Fruit fly (Drosophila melanogaster) whole organism, pupa: ENCODE results near the gene CG6602.

Experiments used
- CG10348 ChIP-seq: fragments of 200-800 bp; sonication (Bioruptor generic); IDR thresholded peaks from 2 replicates; pipeline ENCODE4 v1.3.6; 2022; ENCODE audit warnings: missing biosample characterization, missing genetic modification characterization
- CG12605 ChIP-seq: fragments of 200-800 bp; sonication (Bioruptor generic); IDR thresholded peaks from 2 replicates; pipeline ENCODE4 v1.3.6; 2022; ENCODE audit warnings: missing biosample characterization, missing genetic modification characterization
- CG13204 ChIP-seq: fragments of 200-800 bp; sonication (Bioruptor generic); optimal IDR thresholded peaks from 2 replicates; lab custom pipeline; 2018; ENCODE audit warnings: missing biosample characterization, mild to moderate bottlenecking, missing genetic modification characterization, moderate library complexity
- CG14655 ChIP-seq: fragments of 200-800 bp; sonication (Bioruptor generic); optimal IDR thresholded peaks from 3 replicates; lab custom pipeline; 2017; ENCODE audit warnings: mild to moderate bottlenecking, missing biosample characterization, missing genetic modification reagents, missing genetic modification characterization
- CG15710 ChIP-seq: fragments of 200-800 bp; sonication (Bioruptor generic); optimal IDR thresholded peaks from 2 replicates; lab custom pipeline; 2018; ENCODE audit warnings: missing biosample characterization, mild to moderate bottlenecking, missing genetic modification characterization, moderate library complexity
- CG17806 ChIP-seq: fragments of 200-800 bp; sonication (Bioruptor generic); optimal IDR thresholded peaks from 2 replicates; lab custom pipeline; 2018; ENCODE audit warnings: missing biosample characterization, mild to moderate bottlenecking, missing genetic modification characterization, moderate library complexity
- CG32121 ChIP-seq: fragments of 200-800 bp; sonication (Bioruptor generic); IDR thresholded peaks from 2 replicates; pipeline ENCODE4 v1.3.6; 2022; ENCODE audit warnings: missing biosample characterization, missing genetic modification characterization
- CG34367 ChIP-seq: fragments of 200-800 bp; sonication (Bioruptor generic); optimal IDR thresholded peaks from 2 replicates; lab custom pipeline; 2018; ENCODE audit warnings: missing biosample characterization, mild to moderate bottlenecking, missing genetic modification characterization
- CG4496 ChIP-seq: fragments of 200-800 bp; sonication (Bioruptor generic); IDR thresholded peaks from 3 replicates; pipeline ENCODE4 v1.3.6; 2022; ENCODE audit warnings: missing biosample characterization, missing genetic modification characterization
- CG8159 ChIP-seq: fragments of 200-800 bp; sonication (Bioruptor generic); optimal IDR thresholded peaks from 3 replicates; lab custom pipeline; 2018; ENCODE audit warnings: missing biosample characterization, mild to moderate bottlenecking, missing genetic modification characterization, moderate library complexity
- CG8301 ChIP-seq: fragments of 200-800 bp; sonication (Bioruptor generic); optimal IDR thresholded peaks from 2 replicates; lab custom pipeline; 2018; ENCODE audit warnings: missing biosample characterization, mild to moderate bottlenecking, missing genetic modification characterization
- CG9948 ChIP-seq: fragments of 200-800 bp; sonication (Bioruptor generic); optimal IDR thresholded peaks from 2 replicates; lab custom pipeline; 2018; ENCODE audit warnings: missing biosample characterization, mild to moderate bottlenecking, missing genetic modification characterization, moderate library complexity
- D1 ChIP-seq: fragments of 200-800 bp; sonication (Bioruptor generic); optimal IDR thresholded peaks from 2 replicates; lab custom pipeline; 2018; ENCODE audit warnings: missing biosample characterization, mild to moderate bottlenecking, missing genetic modification characterization, moderate library complexity
- EcR ChIP-seq: fragments of 200-800 bp; sonication (Bioruptor generic); optimal IDR thresholded peaks from 3 replicates; lab custom pipeline; 2019; ENCODE audit warnings: missing biosample characterization, missing genetic modification characterization, mild to moderate bottlenecking, moderate library complexity, missing genetic modification reagents
- Ets98B ChIP-seq: fragments of 200-800 bp; sonication (Bioruptor generic); IDR thresholded peaks from 2 replicates; pipeline ENCODE4 v1.3.6; 2022; ENCODE audit warnings: missing biosample characterization, missing genetic modification characterization
- Pif1A ChIP-seq: fragments of 200-800 bp; sonication (Bioruptor generic); optimal IDR thresholded peaks from 3 replicates; lab custom pipeline; 2016; ENCODE audit warnings: missing biosample characterization, missing genetic modification characterization
- Pif1B ChIP-seq: fragments of 200-800 bp; sonication (Bioruptor generic); optimal IDR thresholded peaks from 3 replicates; lab custom pipeline; 2016; ENCODE audit warnings: missing biosample characterization, missing genetic modification characterization
- Snoo ChIP-seq: fragments of 200-800 bp; sonication (Bioruptor generic); optimal IDR thresholded peaks from 3 replicates; lab custom pipeline; 2017; ENCODE audit warnings: missing biosample characterization, mild to moderate bottlenecking, missing genetic modification characterization, inconsistent platforms
- fd96Ca ChIP-seq: fragments of 200-800 bp; sonication (Bioruptor generic); IDR thresholded peaks from 3 replicates; pipeline ENCODE4 v1.3.6; 2022; ENCODE audit warnings: missing biosample characterization, missing genetic modification characterization
- gl ChIP-seq: fragments of 200-800 bp; sonication (Bioruptor generic); optimal IDR thresholded peaks from 2 replicates; lab custom pipeline; 2018; ENCODE audit warnings: missing biosample characterization, mild to moderate bottlenecking, missing genetic modification characterization
- rn ChIP-seq: fragments of 200-800 bp; sonication (Bioruptor generic); IDR thresholded peaks from 2 replicates; pipeline ENCODE4 v1.3.6; 2022; ENCODE audit warnings: missing biosample characterization, missing genetic modification characterization

CG6602 gene

dm6 chr3L:6097270-6097669, 25.3 kb downstream of the CG6602 start, which contains the start of gene Ets65A:
Gene Ets65A, plus strand, starts transcription at chr3L:6097617.
- TF ChIP-seq CG14655 (GFP tag; lab: Kevin White, UChicago) (no peak), CG17806 (tag; lab: Kevin White, UChicago) (no peak), EcR (GFP tag; lab: Kevin White, UChicago) (no peak), CG32121 (GFP tag; lab: Robert Waterston, UW) (no peak), CG8301 (tag; lab: Kevin White, UChicago) (no peak), Snoo (tag; lab: Kevin White, UChicago) (no peak), CG15710 (tag; lab: Kevin White, UChicago) (no peak), Ets98B (no peak), CG9948 (no peak), Pif1A (GFP tag; lab: Kevin White, UChicago) (no peak), CG10348 (GFP tag; lab: Robert Waterston, UW) (no peak), D1 (no peak), gl (tag; lab: Kevin White, UChicago) (no peak), CG13204 (GFP tag; lab: Kevin White, UChicago) (no peak), CG4496 (no peak), CG34367 (tag; lab: Kevin White, UChicago) (no peak), CG12605 (GFP tag; lab: Robert Waterston, UW) (no peak), Pif1B (GFP tag; lab: Kevin White, UChicago) (no peak), rn (no peak)
- TF ChIP-seq, all 21 proteins: peak for 0

- TF ChIP-seq CG34367 (tag; lab: Kevin White, UChicago) (no peak), EcR (GFP tag; lab: Kevin White, UChicago) (no peak), CG8301 (tag; lab: Kevin White, UChicago) (no peak), fd96Ca (no peak), Snoo (tag; lab: Kevin White, UChicago) (no peak), CG4496 (no peak), gl (tag; lab: Kevin White, UChicago) (no peak)
Measured at dm6 chr3L:6103658-6104057, 31.7 kb downstream of the CG6602 start.

- no peak for TF ChIP-seq CG8159 (tag; lab: Kevin White, UChicago)
Measured at dm6 chr3L:6104551-6104950, 32.6 kb downstream of the CG6602 start.

dm6 chr3L:6105435-6105834, 33.5 kb downstream of the CG6602 start:
- TF ChIP-seq Ets98B (no peak), CG14655 (GFP tag; lab: Kevin White, UChicago) (no peak), CG15710 (tag; lab: Kevin White, UChicago) (no peak)

dm6 chr3L:6106717-6107116, 34.8 kb downstream of the CG6602 start:
- no peak for TF ChIP-seq CG13204 (GFP tag; lab: Kevin White, UChicago)
- no peak for TF ChIP-seq CG8159 (tag; lab: Kevin White, UChicago)
- no peak for TF ChIP-seq Pif1B (GFP tag; lab: Kevin White, UChicago)
- no peak for TF ChIP-seq gl (tag; lab: Kevin White, UChicago)
- no peak for TF ChIP-seq D1
- TF ChIP-seq CG4496 = no peak
- no peak for TF ChIP-seq CG9948
- no peak for TF ChIP-seq EcR (GFP tag; lab: Kevin White, UChicago)
- no peak for TF ChIP-seq CG10348 (GFP tag; lab: Robert Waterston, UW)
- no peak for TF ChIP-seq rn
- TF ChIP-seq CG32121 (GFP tag; lab: Robert Waterston, UW) = no peak
- TF ChIP-seq CG15710 (tag; lab: Kevin White, UChicago) = no peak

dm6 chr3L:6108264-6109060, 36.5 kb downstream of the CG6602 start:
- TF ChIP-seq CG32121 (GFP tag; lab: Robert Waterston, UW) (no peak), Ets98B (no peak), CG9948 (no peak), EcR (GFP tag; lab: Kevin White, UChicago) (no peak)

- TF ChIP-seq Snoo (tag; lab: Kevin White, UChicago) (no peak), rn (no peak), CG12605 (GFP tag; lab: Robert Waterston, UW) (no peak), CG15710 (tag; lab: Kevin White, UChicago) (no peak), Pif1B (GFP tag; lab: Kevin White, UChicago) (no peak), D1 (no peak), CG4496 (no peak), gl (tag; lab: Kevin White, UChicago) (no peak), Ets98B (no peak)
Measured at dm6 chr3L:6110673-6111449, 38.9 kb downstream of the CG6602 start.
